Worm (Caenorhabditis elegans) whole organism, mixed stage, embryonic: ENCODE results near the gene R12B2.3.
A peak's percentile ranks its signal among the peaks of the same experiment; 100 is the strongest.

Experiments used
- bed-3 ChIP-seq: fragments of 200-800 bp; sonication (Bioruptor generic); optimal IDR thresholded peaks from 3 replicates; lab custom pipeline; 2018; ENCODE audit warnings: mild to moderate bottlenecking, missing genetic modification characterization, moderate library complexity, missing compliant biosample characterization
- blmp-1 ChIP-seq: fragments of 150-350 bp; optimal IDR thresholded peaks from 2 replicates; lab custom pipeline; 2014; ENCODE audit warnings: missing biosample characterization, missing genetic modification characterization
- ceh-39 ChIP-seq: fragments of 150-350 bp; optimal IDR thresholded peaks from 2 replicates; lab custom pipeline; 2014; ENCODE audit warnings: missing biosample characterization, missing genetic modification characterization
- ceh-83 ChIP-seq: fragments of 200-800 bp; sonication (Bioruptor generic); optimal IDR thresholded peaks from 2 replicates; lab custom pipeline; 2018; ENCODE audit warnings: mild to moderate bottlenecking, missing genetic modification characterization, missing compliant biosample characterization
- ces-1 ChIP-seq: fragments of 150-350 bp; optimal IDR thresholded peaks from 2 replicates; lab custom pipeline; 2014; ENCODE audit warnings: missing biosample characterization, missing genetic modification reagents, missing genetic modification characterization
- cnd-1 ChIP-seq: fragments of 200-800 bp; sonication (Bioruptor generic); optimal IDR thresholded peaks from 2 replicates; lab custom pipeline; 2018; ENCODE audit warnings: mild to moderate bottlenecking, missing genetic modification characterization, missing compliant biosample characterization
- drap-1 ChIP-seq: fragments of 200-800 bp; sonication (Bioruptor generic); optimal IDR thresholded peaks from 3 replicates; lab custom pipeline; 2018; ENCODE audit warnings: mild to moderate bottlenecking, missing genetic modification characterization, missing compliant biosample characterization
- ham-2 ChIP-seq: fragments of 200-800 bp; sonication (Bioruptor generic); optimal IDR thresholded peaks from 2 replicates; lab custom pipeline; 2018; ENCODE audit warnings: mild to moderate bottlenecking, missing genetic modification characterization, missing compliant biosample characterization
- lin-13 ChIP-seq: fragments of 150-350 bp; optimal IDR thresholded peaks from 2 replicates; lab custom pipeline; 2014; ENCODE audit warnings: missing biosample characterization, missing genetic modification characterization
- lin-32 ChIP-seq: fragments of 200-800 bp; sonication (Bioruptor generic); optimal IDR thresholded peaks from 2 replicates; lab custom pipeline; 2018; ENCODE audit warnings: mild to moderate bottlenecking, missing genetic modification characterization, missing compliant biosample characterization
- mep-1 ChIP-seq: fragments of 150-350 bp; optimal IDR thresholded peaks from 2 replicates; lab custom pipeline; 2017; ENCODE audit warnings: missing biosample characterization, missing genetic modification reagents, missing genetic modification characterization, inconsistent platforms
- mls-2 ChIP-seq: sonication (generic microtip); optimal IDR thresholded peaks from 2 replicates; lab custom pipeline; 2016; ENCODE audit warnings: mild to moderate bottlenecking, missing genetic modification characterization, moderate library complexity, missing compliant biosample characterization
- nhr-12 ChIP-seq: fragments of 150-350 bp; optimal IDR thresholded peaks from 2 replicates; lab custom pipeline; 2014; ENCODE audit warnings: missing biosample characterization, missing genetic modification characterization
- nhr-2 ChIP-seq: fragments of 150-350 bp; optimal IDR thresholded peaks from 2 replicates; lab custom pipeline; 2014; ENCODE audit warnings: missing biosample characterization, missing genetic modification characterization
- nhr-237 ChIP-seq: fragments of 150-350 bp; optimal IDR thresholded peaks from 2 replicates; lab custom pipeline; 2014; ENCODE audit warnings: missing biosample characterization, missing genetic modification characterization
- nhr-28 ChIP-seq: fragments of 150-350 bp; optimal IDR thresholded peaks from 2 replicates; lab custom pipeline; 2014; ENCODE audit warnings: missing biosample characterization, missing genetic modification characterization
- nhr-76 ChIP-seq: sonication (generic microtip); optimal IDR thresholded peaks from 2 replicates; lab custom pipeline; 2017; ENCODE audit warnings: missing biosample characterization, missing genetic modification characterization
- pha-4 ChIP-seq: fragments of 150-350 bp; optimal IDR thresholded peaks from 2 replicates; lab custom pipeline; 2018; ENCODE audit warnings: missing biosample characterization, missing genetic modification reagents, missing genetic modification characterization
- sem-2 ChIP-seq: fragments of 200-800 bp; sonication (Bioruptor generic); optimal IDR thresholded peaks from 2 replicates; lab custom pipeline; 2018; ENCODE audit warnings: mild to moderate bottlenecking, missing genetic modification characterization, missing compliant biosample characterization
- snpc-4 ChIP-seq: fragments of 150-350 bp; optimal IDR thresholded peaks from 2 replicates; lab custom pipeline; 2014; ENCODE audit warnings: missing biosample characterization, missing genetic modification characterization
- tbx-8 ChIP-seq: fragments of 200-800 bp; sonication (Bioruptor generic); optimal IDR thresholded peaks from 2 replicates; lab custom pipeline; 2018; ENCODE audit warnings: mild to moderate bottlenecking, missing genetic modification characterization, moderate library complexity, missing compliant biosample characterization
- unc-120 ChIP-seq: sonication (generic microtip); optimal IDR thresholded peaks from 2 replicates; lab custom pipeline; 2017; ENCODE audit warnings: missing genetic modification characterization, missing compliant biosample characterization; ENCODE audit not compliant: poor library complexity, severe bottlenecking
- unc-39 ChIP-seq: fragments of 150-350 bp; optimal IDR thresholded peaks from 2 replicates; lab custom pipeline; 2014; ENCODE audit warnings: missing biosample characterization, missing genetic modification characterization
- unc-62 ChIP-seq: fragments of 150-350 bp; optimal IDR thresholded peaks from 2 replicates; lab custom pipeline; 2014; ENCODE audit warnings: missing biosample characterization, missing genetic modification reagents, missing genetic modification characterization
- zip-8 ChIP-seq: fragments of 150-350 bp; optimal IDR thresholded peaks from 2 replicates; lab custom pipeline; 2014; ENCODE audit warnings: missing biosample characterization, missing genetic modification characterization
- ztf-11 ChIP-seq: fragments of 150-350 bp; optimal IDR thresholded peaks from 2 replicates; lab custom pipeline; 2014; ENCODE audit warnings: missing biosample characterization, missing genetic modification characterization

The R12B2.3 gene

DNA sequence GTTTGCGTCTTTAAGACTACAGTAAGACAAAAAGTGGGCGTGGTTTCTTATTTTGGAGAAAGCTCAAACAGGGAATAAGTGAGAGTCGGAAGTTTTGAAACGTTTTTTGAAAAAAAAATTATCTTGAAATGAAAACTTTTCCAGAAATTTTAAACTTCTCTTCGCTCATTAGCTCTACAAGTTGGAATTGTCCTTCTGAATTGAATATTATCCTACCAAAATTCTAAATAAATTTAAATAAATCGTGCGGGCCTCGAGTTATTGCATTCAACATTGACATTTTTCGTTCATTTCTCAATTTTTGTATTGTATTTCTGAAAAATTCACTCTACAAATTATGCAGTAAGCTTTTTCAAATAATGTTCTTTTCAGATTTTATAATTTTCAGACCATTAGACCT lies at the start of gene R12B2.3:
Gene R12B2.3 (plus strand): TSS at position 301 of the 400 bp plus-strand sequence.
- TF ChIP-seq nhr-2 (tag; lab: Kevin White, UChicago) (no peak), lin-32 (GFP tag; lab: Kevin White, UChicago) (no peak), lin-13 (tag; lab: Kevin White, UChicago) (no peak), ham-2 (GFP tag; lab: Kevin White, UChicago) (no peak), unc-62 (GFP tag; lab: Kevin White, UChicago) (no peak), nhr-237 (tag; lab: Kevin White, UChicago) (no peak), drap-1 (GFP tag; lab: Kevin White, UChicago) (no peak), pha-4 (tag; lab: Kevin White, UChicago) (no peak), cnd-1 (no peak), ceh-83 (GFP tag; lab: Kevin White, UChicago) (no peak), unc-120 (tag; lab: Kevin White, UChicago) (no peak)

DNA sequence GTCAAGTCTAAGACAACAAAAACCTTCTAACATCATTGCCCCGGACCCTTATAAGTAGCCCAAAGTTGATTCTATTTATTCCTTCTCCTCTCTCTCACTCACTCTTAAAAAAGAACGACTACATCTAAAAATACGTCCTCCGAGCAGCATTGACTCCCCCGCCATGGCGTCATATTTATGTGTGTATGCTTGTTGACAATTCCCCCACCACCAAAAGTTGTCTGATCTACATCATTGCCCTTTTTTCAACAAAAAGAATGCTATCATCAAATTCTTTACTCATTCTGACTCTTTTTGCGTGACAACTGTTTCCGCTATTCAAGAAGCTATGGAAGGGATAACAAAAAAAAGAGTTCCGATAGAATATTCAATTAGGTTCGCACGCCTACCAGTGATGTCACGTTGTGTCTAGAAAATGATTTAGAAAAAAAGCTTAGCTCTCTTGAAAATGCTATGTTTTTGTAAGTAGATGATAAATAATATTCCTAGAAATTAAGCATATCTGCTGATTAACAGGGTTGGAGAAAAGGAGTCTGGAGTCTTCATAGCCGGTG lies 47.8 kb upstream of the R12B2.3 start:
- TF ChIP-seq ces-1 (GFP tag; lab: Kevin White, UChicago) = peak; percentile 33
- TF ChIP-seq ztf-11 (tag; lab: Kevin White, UChicago) = no peak

DNA sequence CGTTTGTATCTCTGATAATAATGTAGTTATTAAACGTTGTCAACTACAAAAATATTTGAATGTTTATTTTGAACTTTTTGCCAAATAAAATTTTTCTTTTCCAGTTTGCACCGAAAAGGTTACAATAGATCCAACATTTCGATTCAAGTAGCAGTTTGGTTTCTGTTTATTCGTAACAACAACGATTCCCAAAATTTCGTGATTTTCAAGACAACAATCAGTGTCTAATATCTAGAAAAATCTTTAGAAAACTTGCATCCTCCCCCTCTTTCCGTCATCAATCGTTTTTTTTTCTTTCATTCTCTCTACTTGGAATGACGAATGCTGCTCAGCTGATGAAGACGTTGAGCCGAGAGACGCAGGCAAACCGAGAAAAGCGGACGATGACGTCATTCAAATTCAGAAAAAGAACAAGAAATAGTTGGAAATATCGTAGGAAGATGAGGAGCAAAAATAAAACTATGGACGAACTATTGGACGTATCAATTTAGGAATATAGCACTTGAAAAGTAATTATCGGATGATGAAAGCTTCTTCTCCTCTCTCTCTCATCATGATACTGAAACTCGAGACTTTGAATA lies 46.8 kb upstream of the R12B2.3 start:
- peak; percentile 7 for TF ChIP-seq zip-8 (tag; lab: Kevin White, UChicago)
- no peak for TF ChIP-seq ham-2 (GFP tag; lab: Kevin White, UChicago)

- TF ChIP-seq ces-1 (GFP tag; lab: Kevin White, UChicago) = peak; percentile 89
- TF ChIP-seq unc-62 (GFP tag; lab: Kevin White, UChicago) = no peak
- TF ChIP-seq, all 35 proteins: peak for 1
These were observed 44.7 kb upstream of the R12B2.3 start for ce11 chrIII:5760721-5761120.

DNA sequence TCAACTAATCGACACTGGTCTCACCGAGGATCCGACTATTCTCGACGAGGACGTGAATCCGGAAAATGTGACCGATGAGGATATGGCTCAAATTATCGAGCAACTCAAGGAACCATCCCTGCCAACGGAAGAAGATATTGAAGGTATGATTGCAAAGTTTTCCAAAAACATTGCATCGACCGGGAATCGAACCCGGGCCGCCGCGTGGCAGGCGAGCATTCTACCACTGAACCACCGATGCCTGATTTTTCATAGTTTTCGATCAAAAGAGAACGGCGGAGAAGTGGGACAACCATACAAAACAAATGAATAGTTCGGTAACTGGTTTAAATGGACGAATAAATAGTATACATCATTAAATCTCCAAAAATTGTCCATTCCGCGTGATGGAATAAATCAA lies 43.5 kb upstream of the R12B2.3 start:
- no peak for TF ChIP-seq tbx-8 (GFP tag; lab: Kevin White, UChicago)
- TF ChIP-seq mls-2 = no peak
- no peak for TF ChIP-seq drap-1 (GFP tag; lab: Kevin White, UChicago)
- no peak for TF ChIP-seq unc-62 (GFP tag; lab: Kevin White, UChicago)

- TF ChIP-seq zip-8 (tag; lab: Kevin White, UChicago) = peak; percentile 61
- no peak for TF ChIP-seq ceh-83 (GFP tag; lab: Kevin White, UChicago)
- no peak for TF ChIP-seq nhr-76
- no peak for TF ChIP-seq sem-2
- TF ChIP-seq ceh-39 (tag; lab: Kevin White, UChicago) = no peak
- TF ChIP-seq, all 35 proteins: peak for 1
These were observed 41.4 kb upstream of the R12B2.3 start for ce11 chrIII:5763988-5764387.

- peak; percentile 43 for TF ChIP-seq bed-3 (GFP tag; lab: Kevin White, UChicago)
- peak; percentile 61 for TF ChIP-seq cnd-1
- TF ChIP-seq mls-2 = no peak
- TF ChIP-seq mep-1 = no peak
- peak; percentile 72 for TF ChIP-seq drap-1 (GFP tag; lab: Kevin White, UChicago)
- TF ChIP-seq unc-39 (tag; lab: Kevin White, UChicago) = no peak
- peak; percentile 55 for TF ChIP-seq ham-2 (GFP tag; lab: Kevin White, UChicago)
- no peak for TF ChIP-seq snpc-4 (tag; lab: Kevin White, UChicago)
- TF ChIP-seq ceh-83 (GFP tag; lab: Kevin White, UChicago) = peak; percentile 56
- TF ChIP-seq unc-120 (tag; lab: Kevin White, UChicago) = peak; percentile 71
These were observed 35.6 kb upstream of the R12B2.3 start, which contains the start of gene cutl-23 for ce11 chrIII:5769726-5770235. TSS of gene cutl-23 (plus strand) at chrIII:5770185.

DNA sequence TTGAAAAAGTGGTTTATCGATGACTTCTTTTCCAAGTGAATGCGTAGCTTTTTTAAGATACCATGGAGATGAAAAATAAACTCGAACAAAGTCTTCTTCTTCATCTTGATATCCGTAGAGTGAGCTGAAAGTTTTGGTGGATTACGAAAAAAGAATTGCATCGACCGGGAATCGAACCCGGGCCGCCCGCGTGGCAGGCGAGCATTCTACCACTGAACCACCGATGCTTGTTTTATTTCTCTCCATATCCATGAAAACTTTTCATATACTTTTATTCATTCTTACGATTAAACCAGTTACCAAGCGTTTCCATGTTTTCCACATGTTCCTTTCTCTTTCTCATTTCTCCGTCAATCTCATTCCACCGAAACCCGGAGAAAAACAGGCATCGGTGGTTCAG lies 23.3 kb upstream of the R12B2.3 start:
- TF ChIP-seq mls-2 = no peak
- TF ChIP-seq nhr-28 (tag; lab: Kevin White, UChicago) = no peak
- no peak for TF ChIP-seq ztf-11 (tag; lab: Kevin White, UChicago)
- TF ChIP-seq nhr-12 (tag; lab: Kevin White, UChicago) = no peak
- no peak for TF ChIP-seq blmp-1 (tag; lab: Kevin White, UChicago)
- TF ChIP-seq lin-32 (GFP tag; lab: Kevin White, UChicago) = no peak
- TF ChIP-seq tbx-8 (GFP tag; lab: Kevin White, UChicago) = no peak
